Fruit fly (Drosophila melanogaster) whole organism, wandering third instar larva: ENCODE data around the gene CG12071.
A peak's percentile ranks its signal among the peaks of the same experiment; 100 is the strongest.

ENCODE experiments used
- CrebA ChIP-seq: fragments of 200-800 bp; sonication (Bioruptor generic); optimal IDR thresholded peaks from 2 replicates; lab custom pipeline; 2016; ENCODE audit warnings: missing biosample characterization, mild to moderate bottlenecking, missing genetic modification characterization, borderline replicate concordance
- Dif ChIP-seq: fragments of 200-275, 200-300 bp; sonication (Bioruptor generic); optimal IDR thresholded peaks from 2 replicates; lab custom pipeline; 2018; ENCODE audit warnings: missing biosample characterization, missing genetic modification characterization; ENCODE audit not compliant: partially characterized antibody
- Hr78 ChIP-seq: fragments of >200 bp; optimal IDR thresholded peaks from 2 replicates; lab custom pipeline; 2017; ENCODE audit warnings: missing biosample characterization, missing genetic modification characterization
- Jra ChIP-seq: sonication (Bioruptor generic); optimal IDR thresholded peaks from 2 replicates; lab custom pipeline; 2016; ENCODE audit warnings: missing biosample characterization, missing genetic modification characterization
- Vsx2 ChIP-seq: fragments of 200-300, 225-300 bp; sonication (Bioruptor generic); optimal IDR thresholded peaks from 2 replicates; lab custom pipeline; 2018; ENCODE audit warnings: missing biosample characterization, missing genetic modification characterization; ENCODE audit not compliant: partially characterized antibody
- brk ChIP-seq: fragments of 200-800 bp; sonication (Bioruptor generic); optimal IDR thresholded peaks from 2 replicates; lab custom pipeline; 2016; ENCODE audit warnings: missing biosample characterization, mild to moderate bottlenecking, missing genetic modification characterization
- dl ChIP-seq, 2 experiments: fragments of 175-275, 200-275 bp in 1 of 2; fragments of 200-275 bp in 1 of 2; sonication (Bioruptor generic); optimal IDR thresholded peaks; lab custom pipeline; 2018; ENCODE audit warnings: mild to moderate bottlenecking in 2 of 2, missing biosample characterization in 2 of 2, missing genetic modification characterization in 2 of 2, moderate library complexity in 2 of 2; ENCODE audit not compliant: partially characterized antibody in 2 of 2, insufficient read depth in 1 of 2
- dsf ChIP-seq: sonication (Bioruptor generic); optimal IDR thresholded peaks from 2 replicates; lab custom pipeline; 2016; ENCODE audit warnings: missing biosample characterization, missing genetic modification characterization, borderline replicate concordance
- foxo ChIP-seq, 2 experiments: fragments of 200-800 bp; sonication (Bioruptor generic); optimal IDR thresholded peaks; 2 replicates in 1 of 2; 3 replicates in 1 of 2; lab custom pipeline; 2016 to 2017; ENCODE audit warnings: missing biosample characterization in 2 of 2, missing genetic modification characterization in 2 of 2
- lola ChIP-seq: fragments of >200 bp; optimal IDR thresholded peaks from 2 replicates; lab custom pipeline; 2017; ENCODE audit warnings: missing biosample characterization, missing genetic modification characterization
- pan ChIP-seq: fragments of >200 bp; optimal IDR thresholded peaks from 2 replicates; lab custom pipeline; 2017
- psq ChIP-seq: fragments of 200-800 bp; sonication (Bioruptor generic); optimal IDR thresholded peaks from 3 replicates; lab custom pipeline; 2017; ENCODE audit warnings: missing biosample characterization, mild to moderate bottlenecking, missing genetic modification characterization, moderate library complexity
- sv ChIP-seq: fragments of 200-800 bp; sonication (Bioruptor generic); optimal IDR thresholded peaks from 3 replicates; lab custom pipeline; 2016; ENCODE audit warnings: missing biosample characterization, missing genetic modification characterization
- usp ChIP-seq: fragments of >200 bp; optimal IDR thresholded peaks from 2 replicates; lab custom pipeline; 2017; ENCODE audit warnings: missing biosample characterization, missing genetic modification characterization
- woc ChIP-seq: sonication (Bioruptor generic); optimal IDR thresholded peaks from 2 replicates; lab custom pipeline; 2016; ENCODE audit warnings: missing biosample characterization, mild to moderate bottlenecking, missing genetic modification characterization

Gene CG12071

dm6 chr3R:30828433-30829034 lies 52.3 kb downstream of the CG12071 start:
- TF ChIP-seq dsf: no peak
- no peak for TF ChIP-seq Jra (GFP tag; lab: Kevin White, UChicago)
- no peak for TF ChIP-seq Dif (GFP tag; lab: Kevin White, UChicago)
- no peak for TF ChIP-seq brk (GFP tag; lab: Kevin White, UChicago)
- no peak for TF ChIP-seq pan (lab: Kevin White, UChicago)
- TF ChIP-seq woc: no peak
- no peak for TF ChIP-seq sv (GFP tag; lab: Kevin White, UChicago)
- peak in 1 of 2 experiments; percentile 7 for TF ChIP-seq foxo (GFP tag; optimal IDR thresholded peaks at IDR 0.05; lab: Kevin White, UChicago)

DNA sequence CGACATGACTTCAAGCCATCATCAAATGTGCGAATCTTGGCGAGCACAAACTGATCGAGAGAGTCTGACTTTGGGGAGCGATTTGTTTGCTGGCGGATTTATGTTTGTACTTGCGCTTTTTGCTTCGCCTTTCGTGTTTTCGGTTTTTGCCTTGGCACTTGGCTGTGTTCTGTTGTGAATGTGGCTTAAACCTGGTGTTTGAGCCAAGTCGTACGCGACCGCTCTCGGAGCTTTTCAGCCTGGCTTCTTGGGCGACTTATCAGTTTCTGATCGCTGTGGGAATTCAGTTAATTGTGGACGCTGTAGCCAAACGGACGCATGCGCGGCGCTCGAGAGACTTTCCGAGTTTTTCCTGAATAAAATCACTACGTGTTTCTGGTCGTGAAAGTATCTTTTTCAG lies 53.3 kb downstream of the CG12071 start, which contains the start of gene CG15544:
CG15544 (plus strand) TSS at position 276 of the 400 bp plus-strand sequence.
- TF ChIP-seq Dif (GFP tag; lab: Kevin White, UChicago) (peak; percentile 5), Vsx2 (GFP tag; lab: Kevin White, UChicago) (peak; percentile 74), psq (GFP tag; lab: Kevin White, UChicago) (peak; percentile 3), dl (GFP tag; optimal IDR thresholded peaks at IDR 0.05; lab: Kevin White, UChicago; ENCODE audit: insufficient read depth in 1 of 2, partially characterized antibody in 2 of 2) (peak in 1 of 2 experiments; percentile 49), Hr78 (no peak), lola (GFP tag; lab: Kevin White, UChicago) (no peak), CrebA (no peak), usp (GFP tag; lab: Kevin White, UChicago) (no peak)
